Worm (Caenorhabditis elegans): ENCODE data around the gene fbxc-26.

Gene fbxc-26

DNA sequence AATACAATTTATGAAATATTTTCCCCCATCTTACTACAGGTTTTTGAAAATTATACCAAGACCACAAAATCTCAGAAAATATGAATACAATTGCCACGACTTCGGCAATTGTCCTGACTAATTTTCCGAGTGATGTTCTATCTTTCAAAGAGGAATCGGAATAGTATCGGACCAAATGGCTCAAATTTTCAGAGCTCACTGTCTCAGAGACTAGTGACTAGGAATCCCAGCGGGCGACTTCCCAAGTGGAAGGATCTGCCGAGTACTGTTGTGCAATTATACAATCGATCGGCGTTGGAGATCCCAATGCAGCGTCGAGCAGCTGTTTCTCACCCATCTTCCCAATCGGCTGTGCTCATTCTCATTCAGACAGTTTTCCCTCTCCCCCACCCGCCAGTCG is 31.3 kb upstream of the fbxc-26 start, which contains the start of gene F45C12.17:
F45C12.17 (plus strand) TSS at position 377 of the 400 bp plus-strand sequence.
- TF ChIP-seq lsy-12 (tag; optimal IDR thresholded peaks at IDR 0.05) (no peak), lin-15B (tag; optimal IDR thresholded peaks at IDR 0.05) (no peak), nhr-43 (tag; optimal IDR thresholded peaks at IDR 0.05; ENCODE audit: poor library complexity, severe bottlenecking) (no peak), egl-5 (tag; optimal IDR thresholded peaks at IDR 0.05) (no peak), fkh-10 (GFP tag; optimal IDR thresholded peaks at IDR 0.05) (no peak), nhr-25 (tag; optimal IDR thresholded peaks at IDR 0.05) (no peak), ceh-16 (tag; optimal IDR thresholded peaks at IDR 0.05) (no peak)

- TF ChIP-seq tbx-2 (tag; optimal IDR thresholded peaks at IDR 0.05) (no peak), ztf-11 (tag; optimal IDR thresholded peaks at IDR 0.05) (no peak), unc-62 (GFP tag; optimal IDR thresholded peaks at IDR 0.05) (no peak), nhr-237 (tag; optimal IDR thresholded peaks at IDR 0.05) (no peak), nhr-67 (tag; optimal IDR thresholded peaks at IDR 0.05) (no peak), fkh-2 (tag; optimal IDR thresholded peaks at IDR 0.05) (no peak), hmg-11 (tag; optimal IDR thresholded peaks at IDR 0.05) (no peak), ZK546.5 (tag; optimal IDR thresholded peaks at IDR 0.05) (no peak), nhr-43 (tag; optimal IDR thresholded peaks at IDR 0.05; ENCODE audit: poor library complexity, severe bottlenecking) (no peak), daf-12 (tag; optimal IDR thresholded peaks at IDR 0.05) (no peak), snpc-4 (tag; optimal IDR thresholded peaks at IDR 0.05) (no peak), mdl-1 (tag; optimal IDR thresholded peaks at IDR 0.05) (no peak), lin-15B (tag; optimal IDR thresholded peaks at IDR 0.05) (no peak), ama-1 (optimal IDR thresholded peaks at IDR 0.05) (no peak), fos-1 (tag; optimal IDR thresholded peaks at IDR 0.05) (no peak), ceh-28 (tag; optimal IDR thresholded peaks at IDR 0.05) (no peak), pha-4 (tag; optimal IDR thresholded peaks at IDR 0.05) (no peak), lin-39 (tag; optimal IDR thresholded peaks at IDR 0.05) (no peak)
These were observed 29.9 kb upstream of the fbxc-26 start, which contains the start of gene fbxb-11 for ce11 chrII:1724314-1724713. fbxb-11 (plus strand) TSS chrII:1724614.

DNA sequence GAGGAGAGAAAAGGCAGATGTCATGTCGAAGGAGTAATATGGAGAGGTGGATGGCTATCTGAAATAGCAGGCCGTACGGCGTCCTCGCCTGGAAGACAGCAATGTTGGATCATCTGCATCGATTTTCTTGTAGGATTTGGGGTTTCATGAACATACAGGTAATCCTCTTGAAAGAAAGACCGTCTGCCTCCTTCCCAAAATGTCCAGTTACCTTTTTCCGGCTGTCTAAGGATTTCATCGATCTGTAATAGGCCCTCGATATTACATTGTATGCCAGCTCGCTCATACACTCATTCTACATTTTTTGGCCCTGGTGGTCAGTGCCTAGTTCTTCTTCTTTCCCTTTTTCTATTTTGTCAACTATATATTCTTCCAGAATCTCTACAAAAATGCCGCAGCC is 28.0 kb upstream of the fbxc-26 start, which contains the start of the genes fbxb-5 and btb-8:
fbxb-5 (minus strand) TSS at position 101 of the 400 bp plus-strand sequence.
btb-8 (plus strand) TSS at position 377 of the 400 bp plus-strand sequence.
- TF ChIP-seq tbx-2 (tag; optimal IDR thresholded peaks at IDR 0.05) (no peak), ZK546.5 (tag; optimal IDR thresholded peaks at IDR 0.05) (no peak), egl-27 (tag; optimal IDR thresholded peaks at IDR 0.05) (no peak)

DNA sequence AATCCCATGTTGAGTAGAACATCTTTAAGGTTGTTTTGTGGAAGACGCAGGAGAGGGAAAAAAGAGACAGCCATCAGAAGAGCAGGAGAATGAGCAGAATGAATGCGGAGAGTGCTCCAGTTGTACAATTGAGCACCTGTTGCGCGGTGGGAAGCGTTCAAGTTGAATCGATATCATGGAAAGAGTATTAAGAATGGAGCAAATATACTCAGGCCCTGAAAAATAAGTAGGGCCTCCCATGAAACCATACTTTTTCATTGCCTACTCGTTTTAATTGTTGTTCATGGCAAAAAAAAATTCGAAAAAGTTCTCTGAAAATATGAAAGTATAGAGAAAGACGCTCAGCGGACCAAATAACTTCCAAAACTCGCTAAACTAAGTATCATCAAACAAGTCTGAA is 24.7 kb upstream of the fbxc-26 start, which contains the start of gene fbxb-48:
fbxb-48 (minus strand) TSS at position 101 of the 400 bp plus-strand sequence.
- TF ChIP-seq ceh-82 (tag; optimal IDR thresholded peaks at IDR 0.05) (no peak), skn-1 (tag; optimal IDR thresholded peaks at IDR 0.05) (no peak), ama-1 (optimal IDR thresholded peaks at IDR 0.05) (no peak), nhr-76 (tag; optimal IDR thresholded peaks at IDR 0.05) (no peak)

- TF ChIP-seq ama-1 (optimal IDR thresholded peaks at IDR 0.05) (no peak), elt-2 (tag; optimal IDR thresholded peaks at IDR 0.05) (no peak), zag-1 (tag; optimal IDR thresholded peaks at IDR 0.05) (no peak), ZK546.5 (tag; optimal IDR thresholded peaks at IDR 0.05) (no peak), nfya-1 (tag; optimal IDR thresholded peaks at IDR 0.05; ENCODE audit: insufficient read depth) (no peak), daf-12 (tag; optimal IDR thresholded peaks at IDR 0.05) (no peak)
These were observed 20.4 kb upstream of the fbxc-26 start, which contains the start of gene btb-6 for ce11 chrII:1714772-1715353. btb-6 (plus strand) TSS chrII:1715303.

DNA sequence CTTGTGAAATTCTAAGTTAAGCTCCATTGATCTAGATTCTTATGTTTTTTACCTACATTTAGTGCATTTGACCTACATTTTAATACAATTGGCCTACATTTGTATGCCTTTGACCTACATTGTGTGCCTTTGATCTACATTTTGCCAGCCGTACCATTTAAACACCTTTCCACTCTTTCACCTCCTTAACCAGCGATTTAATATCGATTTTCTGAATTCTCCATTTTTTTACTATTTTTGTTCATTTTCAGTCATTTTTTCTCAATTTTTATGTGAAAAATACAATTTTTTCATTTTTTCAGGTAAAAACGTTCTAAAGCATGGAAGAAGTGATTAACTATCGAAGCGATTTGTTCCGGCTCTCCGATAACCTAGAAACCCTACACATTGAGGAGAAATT is 18.5 kb upstream of the fbxc-26 start, which contains the start of gene btb-7:
btb-7 (plus strand) TSS at position 301 of the 400 bp plus-strand sequence.
- TF ChIP-seq eor-1 (tag; optimal IDR thresholded peaks at IDR 0.05) (no peak), nhr-25 (tag; optimal IDR thresholded peaks at IDR 0.05) (no peak), lin-15B (tag; optimal IDR thresholded peaks at IDR 0.05) (no peak)
